Fruit fly (Drosophila melanogaster) ovary, adult (tissue): ENCODE measurements around the gene CG46042.

ENCODE experiments used
- CG17801 ChIP-seq: fragments of 200-800 bp; optimal IDR thresholded peaks from 2 replicates; lab custom pipeline; 2019; ENCODE audit warnings: missing biosample characterization, mild to moderate bottlenecking, missing genetic modification characterization, moderate library complexity; ENCODE audit not compliant: partially characterized antibody

CG46042 gene

dm6 chr3R:19911030-19911429, 31.2 kb downstream of the CG46042 start:
- TF ChIP-seq CG17801: no peak

- no peak for TF ChIP-seq CG17801
These were observed 31.7 kb downstream of the CG46042 start for dm6 chr3R:19910302-19911029.

dm6 chr3R:19909541-19910182, 32.5 kb downstream of the CG46042 start:
- no peak for TF ChIP-seq CG17801

DNA sequence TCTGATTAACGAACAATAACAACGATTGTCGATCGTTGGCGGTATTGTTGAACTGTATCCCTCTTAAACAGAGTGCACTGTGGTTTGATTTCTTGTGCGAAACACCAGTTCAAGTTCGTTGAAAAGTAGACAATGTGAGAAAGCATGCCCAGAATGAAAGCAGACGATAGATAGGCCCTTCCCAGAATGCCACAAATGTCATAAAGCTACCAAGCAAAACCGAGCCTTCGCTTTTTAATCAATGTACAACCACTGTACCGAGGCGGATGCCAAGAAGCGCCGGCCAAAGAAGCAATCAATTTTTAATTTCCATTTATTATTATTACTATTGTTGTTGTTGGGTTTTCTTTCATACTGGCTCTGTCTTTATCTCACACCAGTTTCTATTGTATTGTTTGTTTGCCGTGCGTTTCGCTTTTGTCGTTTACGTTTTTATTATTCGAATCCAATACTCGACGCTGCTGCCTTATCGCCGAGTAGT, 33.3 kb downstream of the CG46042 start:
- TF ChIP-seq CG17801: no peak

DNA sequence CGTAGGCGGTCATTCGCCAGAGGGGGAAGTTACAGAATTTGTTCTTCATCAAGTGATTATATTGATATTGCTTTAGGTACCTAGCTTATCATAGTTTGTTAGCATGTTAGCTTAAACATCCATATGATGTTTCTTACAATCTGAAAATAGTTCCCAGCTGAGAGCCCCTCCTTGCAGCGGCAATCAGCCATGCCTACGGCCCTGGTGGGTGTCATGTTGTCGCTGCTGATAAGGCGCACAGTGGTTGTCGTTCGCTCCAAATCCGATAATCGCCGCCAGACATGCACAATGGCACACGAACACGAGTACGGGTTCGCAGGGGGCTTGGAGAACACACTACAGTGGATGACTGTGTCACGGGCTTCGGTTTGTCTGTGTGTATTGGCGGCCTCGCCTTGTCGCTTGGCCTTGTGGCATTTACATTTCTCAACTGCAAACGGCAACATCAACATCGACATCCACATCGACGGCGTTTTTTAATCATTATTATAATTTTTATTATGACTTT, 36.2 kb downstream of the CG46042 start:
- peak; percentile 47 for TF ChIP-seq CG17801

dm6 chr3R:19904865-19905373, 37.3 kb downstream of the CG46042 start, which contains the start of the genes Surf6 and RhoGAP92B:
Gene Surf6 (minus strand): TSS chr3R:19904868.
Gene RhoGAP92B (plus strand): TSS chr3R:19905164.
- TF ChIP-seq CG17801: peak; percentile 72

DNA sequence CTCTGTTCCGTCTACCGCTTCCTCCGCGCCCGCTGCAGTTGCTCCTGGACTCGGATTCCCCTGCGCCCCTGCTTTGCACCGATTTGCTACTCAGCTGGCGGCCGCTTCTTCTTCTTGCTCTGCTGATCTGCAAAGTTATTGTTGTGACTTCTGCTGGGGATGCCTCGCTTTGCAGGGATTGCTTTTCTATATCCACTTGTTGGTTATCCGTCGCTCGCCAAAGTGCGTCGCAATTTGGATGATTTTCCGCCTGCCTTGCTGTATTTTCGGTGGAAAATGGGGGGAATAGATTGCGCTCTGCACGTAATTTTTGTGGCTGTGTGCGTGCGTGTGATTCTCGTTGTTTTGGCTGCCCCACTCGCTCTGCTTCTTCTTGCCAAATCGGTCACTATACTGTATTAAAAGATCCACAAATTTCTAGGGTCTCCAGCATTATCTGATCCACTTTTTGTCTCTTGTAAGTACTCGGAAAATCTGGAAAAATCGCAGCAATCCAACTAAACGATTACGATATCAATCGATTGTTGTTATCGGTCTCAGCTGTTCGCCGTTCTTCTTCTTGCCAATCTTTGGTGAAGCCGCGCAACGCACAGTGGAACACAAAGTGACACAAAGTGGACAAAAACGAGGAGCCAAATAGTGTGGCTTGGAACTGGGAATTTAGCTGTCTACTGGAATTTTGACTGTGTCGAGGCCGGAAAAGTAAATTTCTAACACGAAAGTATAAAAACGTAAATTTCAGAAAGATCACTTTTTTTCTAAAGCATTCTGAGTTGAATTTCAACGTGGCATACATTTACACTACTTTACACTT, 39.1 kb downstream of the CG46042 start, which contains the start of gene ClpX:
Gene ClpX, minus strand, starts transcription at position 764 of the 814 bp plus-strand sequence.
- peak; percentile 54 for TF ChIP-seq CG17801

DNA sequence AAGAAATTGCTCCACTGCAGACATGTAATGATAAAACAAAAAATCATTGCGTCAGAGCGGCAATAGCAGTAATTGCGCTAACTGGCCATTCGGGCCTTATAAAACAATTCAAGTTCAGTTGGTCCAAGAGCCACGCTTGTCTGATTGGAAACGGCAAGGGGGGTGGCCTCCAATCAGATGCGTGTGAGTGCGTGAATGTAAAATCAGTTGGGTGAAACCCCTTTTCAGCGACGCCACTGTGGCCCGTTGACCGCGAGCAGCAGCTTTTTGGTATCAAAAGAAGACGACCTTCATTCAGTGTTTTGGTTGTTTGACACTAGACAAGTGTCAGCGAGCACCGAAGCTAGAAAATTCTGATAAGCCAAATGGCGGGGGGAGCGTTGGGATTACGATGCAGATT, 39.9 kb downstream of the CG46042 start:
- TF ChIP-seq CG17801: no peak

DNA sequence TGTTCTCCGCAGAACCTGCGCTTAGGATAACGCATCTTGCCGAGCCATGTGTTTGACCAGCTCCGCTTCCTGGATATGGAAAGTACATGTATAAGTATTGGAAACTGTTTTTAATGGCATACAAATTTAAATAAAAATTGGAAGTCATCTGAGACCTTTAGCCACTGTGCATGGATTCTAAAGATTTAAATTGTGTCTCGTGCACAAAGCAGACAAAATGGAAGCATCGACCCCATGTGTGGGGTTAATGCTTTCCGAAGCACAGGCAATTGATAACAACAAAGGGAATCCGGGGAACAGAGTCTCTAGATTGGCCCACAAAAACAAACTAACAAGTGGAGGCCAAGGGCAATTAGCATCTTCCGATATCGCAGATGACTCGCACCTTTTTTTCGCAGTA, 40.5 kb downstream of the CG46042 start:
- TF ChIP-seq CG17801: no peak

- TF ChIP-seq CG17801: no peak
These were observed 46.9 kb downstream of the CG46042 start for dm6 chr3R:19895305-19895704.

DNA sequence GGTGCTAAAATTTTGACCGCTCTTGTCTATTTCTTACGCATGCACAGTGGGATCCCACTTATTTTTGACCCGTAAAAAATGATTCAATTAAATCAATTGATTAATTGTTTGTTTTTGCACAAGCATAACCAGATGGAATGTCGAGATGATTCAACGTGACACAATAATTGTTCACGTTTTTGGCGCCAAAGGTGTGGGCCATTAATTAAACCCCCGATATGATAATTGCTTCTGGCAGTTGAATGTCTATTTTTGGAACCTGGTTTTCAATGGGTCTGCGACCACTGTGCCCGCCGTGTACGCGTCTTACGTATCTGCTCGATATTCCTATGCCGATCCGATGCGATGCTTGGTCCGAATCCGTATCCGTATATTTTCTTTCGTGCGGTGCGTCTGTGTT, 50.2 kb downstream of the CG46042 start:
- TF ChIP-seq CG17801: peak; percentile 16
